Worm (Caenorhabditis elegans): ENCODE results near the gene ergi-1.

- TF ChIP-seq ref-1 (GFP tag; conservative IDR thresholded peaks at IDR 0.05) (no peak), T22C8.4 (GFP tag; IDR thresholded peaks at IDR 0.05) (no peak), flt-1 (GFP tag; IDR thresholded peaks at IDR 0.05) (no peak)
Measured at ce11 chrX:2000517-2000916, 34.6 kb downstream of the ergi-1 start.

Measured in whole organism, midembryonic.